Worm (Caenorhabditis elegans): ENCODE results near the gene H11L12.1.

Gene H11L12.1

DNA sequence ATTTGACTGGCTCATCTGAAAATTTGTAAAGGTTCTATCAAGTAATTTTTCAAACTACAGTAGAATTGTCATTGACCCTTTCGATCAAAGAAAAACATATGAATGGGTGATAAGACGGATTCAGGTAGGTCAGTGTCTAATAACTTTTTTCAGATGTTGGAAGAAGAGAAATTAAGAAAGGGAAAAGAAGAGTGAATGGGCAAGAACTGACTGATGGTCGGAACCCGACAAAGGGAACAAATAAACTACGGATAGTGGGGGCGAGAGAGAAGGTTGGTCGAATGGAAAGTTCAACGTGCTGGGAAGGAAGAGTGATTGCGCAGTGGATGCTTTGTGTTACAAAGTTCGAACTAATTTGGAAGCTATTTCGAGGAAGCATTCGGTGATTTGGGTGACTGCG, 29.2 kb downstream of the H11L12.1 start:
- TF ChIP-seq F13C5.2 (tag; optimal IDR thresholded peaks at IDR 0.05) (no peak), scrt-1 (GFP tag; IDR thresholded peaks at IDR 0.05) (no peak), sea-1 (GFP tag; conservative IDR thresholded peaks at IDR 0.05) (no peak), tra-4 (tag; optimal IDR thresholded peaks at IDR 0.05) (no peak), ceh-36 (tag; optimal IDR thresholded peaks at IDR 0.05) (no peak), ceh-13 (GFP tag; optimal IDR thresholded peaks at IDR 0.05) (no peak), tbx-11 (GFP tag; IDR thresholded peaks at IDR 0.05) (no peak), ets-7 (tag; optimal IDR thresholded peaks at IDR 0.05) (no peak), tbx-37 (GFP tag; conservative IDR thresholded peaks at IDR 0.05) (no peak)

DNA sequence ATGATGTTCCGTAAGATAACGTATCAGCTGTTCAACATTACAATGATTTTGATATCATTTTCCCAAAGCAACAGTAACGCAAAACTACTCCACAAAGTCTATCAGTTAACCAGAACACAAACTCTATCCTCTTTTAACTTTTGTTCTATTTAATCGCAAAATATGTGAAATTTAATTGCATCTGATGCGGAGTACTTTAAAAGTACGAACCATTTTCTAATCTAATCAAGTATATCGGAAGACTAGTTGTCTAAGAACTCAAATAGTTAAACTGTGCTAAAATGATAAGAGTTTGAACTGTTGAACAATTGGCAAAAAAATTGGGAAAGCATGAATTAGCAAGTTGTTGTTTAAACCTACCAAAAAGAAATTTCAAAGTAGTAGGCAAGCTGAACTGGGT, 30.0 kb downstream of the H11L12.1 start:
- TF ChIP-seq tbx-37 (GFP tag; conservative IDR thresholded peaks at IDR 0.05) = no peak
- no peak for TF ChIP-seq hmbx-1 (tag; optimal IDR thresholded peaks at IDR 0.05)
- no peak for TF ChIP-seq aly-1 (tag; optimal IDR thresholded peaks at IDR 0.05)
- TF ChIP-seq ets-7 (tag; optimal IDR thresholded peaks at IDR 0.05) = no peak
- no peak for TF ChIP-seq ama-1 (optimal IDR thresholded peaks at IDR 0.05)
- no peak for TF ChIP-seq flt-1 (GFP tag; IDR thresholded peaks at IDR 0.05)
- TF ChIP-seq ceh-13 (GFP tag; optimal IDR thresholded peaks at IDR 0.05) = no peak
- TF ChIP-seq sea-1 (GFP tag; conservative IDR thresholded peaks at IDR 0.05) = no peak

DNA sequence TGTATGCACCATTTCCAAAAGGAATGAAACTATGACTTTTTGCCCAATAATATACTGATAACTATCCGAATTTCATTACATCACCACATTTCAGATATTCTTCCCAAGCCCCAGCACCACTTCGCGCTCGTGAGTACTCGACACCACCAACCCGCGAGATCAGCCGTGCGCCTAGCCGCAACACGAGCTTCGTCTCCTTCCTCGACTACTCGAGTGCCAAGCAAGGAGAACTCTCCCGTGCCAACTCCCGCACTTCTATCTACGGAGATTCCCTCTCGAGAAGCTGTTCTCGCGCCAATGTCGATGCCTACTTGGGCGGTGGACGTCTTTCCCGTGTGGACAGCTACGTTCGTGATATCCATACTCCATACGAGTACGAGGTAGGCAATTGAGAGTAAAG, 34.8 kb downstream of the H11L12.1 start:
- TF ChIP-seq sea-1 (GFP tag; conservative IDR thresholded peaks at IDR 0.05) (no peak), tbx-11 (GFP tag; IDR thresholded peaks at IDR 0.05) (no peak), scrt-1 (GFP tag; IDR thresholded peaks at IDR 0.05) (no peak), pes-1 (GFP tag; IDR thresholded peaks at IDR 0.05) (no peak), B0310.2 (tag; optimal IDR thresholded peaks at IDR 0.05) (no peak)

DNA sequence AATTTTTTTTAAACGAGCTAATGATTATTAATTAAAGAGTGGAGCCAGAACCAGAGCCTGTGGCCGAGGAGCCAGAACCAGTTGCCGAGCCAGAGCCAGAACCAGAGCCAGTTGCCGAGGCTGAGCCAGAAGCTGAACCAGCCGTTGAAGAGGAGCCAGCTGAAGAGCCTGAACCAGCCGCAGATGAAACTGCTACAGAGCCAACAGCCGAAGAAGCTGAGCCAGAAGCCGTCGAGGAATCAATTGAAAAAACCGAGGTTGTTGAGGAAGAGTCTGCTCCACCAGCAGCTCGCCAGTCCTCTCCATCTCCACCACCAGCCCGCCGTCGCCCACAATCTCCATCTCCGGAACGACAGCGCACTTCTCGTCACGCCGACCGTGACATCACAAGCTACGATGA, 35.8 kb downstream of the H11L12.1 start:
- TF ChIP-seq ceh-13 (GFP tag; optimal IDR thresholded peaks at IDR 0.05) (no peak), hmbx-1 (tag; optimal IDR thresholded peaks at IDR 0.05) (no peak), ama-1 (optimal IDR thresholded peaks at IDR 0.05) (no peak), B0310.2 (tag; optimal IDR thresholded peaks at IDR 0.05) (no peak), scrt-1 (GFP tag; IDR thresholded peaks at IDR 0.05) (no peak), ceh-36 (tag; optimal IDR thresholded peaks at IDR 0.05) (no peak), hmg-4 (GFP tag; optimal IDR thresholded peaks at IDR 0.05) (no peak), tbx-11 (GFP tag; IDR thresholded peaks at IDR 0.05) (no peak), hnd-1 (tag; optimal IDR thresholded peaks at IDR 0.05) (no peak), aly-1 (tag; optimal IDR thresholded peaks at IDR 0.05) (no peak), tra-4 (tag; optimal IDR thresholded peaks at IDR 0.05) (no peak), ets-7 (tag; optimal IDR thresholded peaks at IDR 0.05) (no peak), F13C5.2 (tag; optimal IDR thresholded peaks at IDR 0.05) (no peak), flt-1 (GFP tag; IDR thresholded peaks at IDR 0.05) (no peak)

DNA sequence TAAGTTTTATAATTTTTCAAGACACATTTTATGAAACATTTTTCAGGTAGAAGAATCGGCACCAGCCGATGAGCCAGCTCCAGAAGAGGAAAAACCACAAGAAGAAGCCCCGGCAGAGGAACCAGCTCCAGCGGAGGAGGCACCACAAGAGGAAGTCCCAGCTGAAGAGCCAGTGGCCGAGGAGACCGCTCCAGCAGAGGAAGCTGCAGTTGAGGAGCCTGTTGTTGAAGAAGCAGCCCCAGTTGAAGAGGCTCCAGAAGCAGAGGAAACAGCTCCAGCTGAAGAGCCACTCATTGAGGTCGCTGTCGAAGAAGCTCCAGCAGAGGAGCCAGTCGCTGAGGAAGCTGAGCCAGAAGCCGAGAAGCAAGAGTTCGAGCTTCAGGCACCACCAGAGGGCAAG, 37.2 kb downstream of the H11L12.1 start:
- TF ChIP-seq ceh-13 (GFP tag; optimal IDR thresholded peaks at IDR 0.05) = no peak
- no peak for TF ChIP-seq sea-1 (GFP tag; conservative IDR thresholded peaks at IDR 0.05)

DNA sequence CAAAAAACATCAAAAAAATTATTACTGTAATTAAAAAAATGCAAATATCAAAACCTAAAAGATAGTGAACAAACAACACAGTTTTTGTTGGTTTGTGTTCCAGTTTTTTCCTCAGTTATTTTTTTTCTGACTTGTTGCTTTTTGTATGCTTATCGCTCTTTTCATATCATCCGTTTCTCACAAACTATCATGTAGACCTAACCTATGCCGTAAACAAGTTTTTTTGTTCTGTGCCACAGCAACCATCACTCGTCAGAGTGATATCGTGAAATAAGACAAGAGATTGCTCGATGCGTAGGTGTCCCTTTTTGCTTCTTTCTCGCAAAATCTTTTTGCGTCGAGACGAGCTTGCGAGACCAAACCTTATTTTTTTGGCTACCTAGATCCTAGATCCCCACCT, 39.2 kb downstream of the H11L12.1 start:
- TF ChIP-seq tbx-37 (GFP tag; conservative IDR thresholded peaks at IDR 0.05) (no peak), tra-4 (tag; optimal IDR thresholded peaks at IDR 0.05) (no peak), hmbx-1 (tag; optimal IDR thresholded peaks at IDR 0.05) (no peak), aly-1 (tag; optimal IDR thresholded peaks at IDR 0.05) (no peak), hnd-1 (tag; optimal IDR thresholded peaks at IDR 0.05) (no peak), flt-1 (GFP tag; IDR thresholded peaks at IDR 0.05) (no peak), pes-1 (GFP tag; IDR thresholded peaks at IDR 0.05) (no peak), ceh-13 (GFP tag; optimal IDR thresholded peaks at IDR 0.05) (no peak), ama-1 (optimal IDR thresholded peaks at IDR 0.05) (no peak), tbx-11 (GFP tag; IDR thresholded peaks at IDR 0.05) (no peak), ets-7 (tag; optimal IDR thresholded peaks at IDR 0.05) (no peak), scrt-1 (GFP tag; IDR thresholded peaks at IDR 0.05) (no peak), B0310.2 (tag; optimal IDR thresholded peaks at IDR 0.05) (no peak), F13C5.2 (tag; optimal IDR thresholded peaks at IDR 0.05) (no peak), sea-1 (GFP tag; conservative IDR thresholded peaks at IDR 0.05) (no peak), hmg-4 (GFP tag; optimal IDR thresholded peaks at IDR 0.05) (no peak), ceh-36 (tag; optimal IDR thresholded peaks at IDR 0.05) (no peak)

DNA sequence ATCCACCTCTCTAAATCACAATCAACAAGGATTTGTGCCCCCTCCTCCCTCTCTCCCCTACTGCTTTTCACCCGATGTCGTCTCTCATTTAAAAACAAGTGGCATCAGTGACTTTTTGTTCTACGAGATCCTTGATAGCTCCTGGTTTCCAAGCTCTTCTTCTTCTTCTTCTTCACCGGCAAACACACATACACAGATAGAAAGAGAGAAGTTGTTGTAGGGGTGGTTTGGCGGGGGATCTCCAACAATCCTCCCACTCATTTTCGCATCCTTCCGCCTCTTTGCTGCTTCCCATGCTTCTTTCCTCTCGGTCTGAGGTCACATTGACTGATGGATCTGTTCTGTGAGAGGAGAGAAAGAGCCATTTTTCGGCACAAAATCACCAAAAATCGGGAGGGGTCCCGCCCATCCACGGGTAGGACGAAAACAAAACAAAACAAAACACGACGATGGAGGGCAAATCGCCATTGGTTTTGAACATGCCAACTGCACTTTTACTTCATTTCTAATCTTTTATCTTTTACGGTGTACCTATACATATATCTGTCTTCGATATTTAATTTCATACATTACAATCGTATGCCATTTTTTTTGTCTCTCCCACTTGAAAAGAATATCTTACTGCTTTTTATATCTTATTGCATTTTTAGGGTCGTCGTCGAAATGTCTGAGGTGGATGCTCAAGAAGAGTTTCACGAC, 41.0 kb downstream of the H11L12.1 start, which contains the start of gene T23E7.2:
Gene T23E7.2 (plus strand): TSS at position 649 of the 699 bp plus-strand sequence.
- TF ChIP-seq tbx-37 (GFP tag; conservative IDR thresholded peaks at IDR 0.05) (no peak), aly-1 (tag; optimal IDR thresholded peaks at IDR 0.05) (no peak), tra-4 (tag; optimal IDR thresholded peaks at IDR 0.05) (no peak), ets-7 (tag; optimal IDR thresholded peaks at IDR 0.05) (no peak), sea-1 (GFP tag; conservative IDR thresholded peaks at IDR 0.05) (no peak), ama-1 (optimal IDR thresholded peaks at IDR 0.05) (no peak), hnd-1 (tag; optimal IDR thresholded peaks at IDR 0.05) (no peak), tbx-11 (GFP tag; IDR thresholded peaks at IDR 0.05) (no peak), scrt-1 (GFP tag; IDR thresholded peaks at IDR 0.05) (no peak), hmg-4 (GFP tag; optimal IDR thresholded peaks at IDR 0.05) (no peak), ceh-36 (tag; optimal IDR thresholded peaks at IDR 0.05) (no peak), B0310.2 (tag; optimal IDR thresholded peaks at IDR 0.05) (no peak), ceh-13 (GFP tag; optimal IDR thresholded peaks at IDR 0.05) (no peak), F13C5.2 (tag; optimal IDR thresholded peaks at IDR 0.05) (no peak), pes-1 (GFP tag; IDR thresholded peaks at IDR 0.05) (no peak), flt-1 (GFP tag; IDR thresholded peaks at IDR 0.05) (no peak), hmbx-1 (tag; optimal IDR thresholded peaks at IDR 0.05) (no peak)

DNA sequence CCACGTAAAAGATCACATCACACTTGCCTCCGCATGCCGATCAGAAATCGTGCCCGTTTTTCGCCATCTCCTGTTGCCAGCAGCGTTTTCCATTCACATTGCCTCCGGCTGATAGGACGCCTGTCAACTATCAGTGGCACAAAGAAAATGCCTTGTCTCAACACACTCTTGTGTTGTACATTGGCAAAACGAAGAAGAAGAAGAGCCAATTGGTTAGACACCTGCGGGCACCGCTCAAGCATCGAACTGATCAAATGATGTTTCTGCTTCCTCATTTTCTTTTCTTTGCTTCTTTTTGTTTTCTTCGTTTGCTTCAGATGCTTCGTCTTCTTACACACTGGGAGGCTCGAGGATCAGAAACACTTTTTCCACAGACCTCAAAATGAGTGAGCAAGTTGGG, 44.2 kb downstream of the H11L12.1 start:
- TF ChIP-seq ets-7 (tag; optimal IDR thresholded peaks at IDR 0.05) (no peak), aly-1 (tag; optimal IDR thresholded peaks at IDR 0.05) (no peak), ama-1 (optimal IDR thresholded peaks at IDR 0.05) (no peak), tbx-11 (GFP tag; IDR thresholded peaks at IDR 0.05) (no peak), pes-1 (GFP tag; IDR thresholded peaks at IDR 0.05) (no peak), tra-4 (tag; optimal IDR thresholded peaks at IDR 0.05) (no peak), F13C5.2 (tag; optimal IDR thresholded peaks at IDR 0.05) (no peak), sea-1 (GFP tag; conservative IDR thresholded peaks at IDR 0.05) (no peak), scrt-1 (GFP tag; IDR thresholded peaks at IDR 0.05) (no peak), ceh-13 (GFP tag; optimal IDR thresholded peaks at IDR 0.05) (no peak)
